Worm (Caenorhabditis elegans) whole organism, L4 larva: ENCODE measurements around the gene C39B5.6.

ENCODE experiments used
- ZK546.5 ChIP-seq, 2 experiments: sonication (generic microtip); optimal IDR thresholded peaks; 2 replicates each; lab custom pipeline; 2017; ENCODE audit warnings: missing biosample characterization in 2 of 2, missing genetic modification characterization in 2 of 2
- egl-43 ChIP-seq: fragments of 200-800 bp; sonication (Bioruptor generic); IDR thresholded peaks from 2 replicates; pipeline ENCODE4 v1.3.6; 2022; ENCODE audit warnings: missing genetic modification reagents, missing genetic modification characterization, missing compliant biosample characterization
- nhr-10 ChIP-seq: fragments of 150-350 bp; optimal IDR thresholded peaks from 2 replicates; lab custom pipeline; 2014; ENCODE audit warnings: missing biosample characterization, missing genetic modification characterization
- nhr-11 ChIP-seq: fragments of 150-350 bp; optimal IDR thresholded peaks from 2 replicates; lab custom pipeline; 2014; ENCODE audit warnings: missing biosample characterization, missing genetic modification characterization
- nhr-25 ChIP-seq: sonication (generic microtip); optimal IDR thresholded peaks from 2 replicates; lab custom pipeline; 2017; ENCODE audit warnings: missing genetic modification characterization, mild to moderate bottlenecking, missing compliant biosample characterization, antibody characterized with exemption, moderate library complexity, borderline replicate concordance; ENCODE audit not compliant: insufficient read depth
- tra-1 ChIP-seq: fragments of 200-800 bp; sonication (Bioruptor generic); IDR thresholded peaks from 2 replicates; pipeline ENCODE4 v1.3.6; 2022; ENCODE audit warnings: missing genetic modification reagents, missing genetic modification characterization, missing compliant biosample characterization
- zag-1 ChIP-seq: fragments of 150-350 bp; optimal IDR thresholded peaks from 2 replicates; lab custom pipeline; 2014; ENCODE audit warnings: missing biosample characterization, missing genetic modification characterization

- TF ChIP-seq ZK546.5 (tag; optimal IDR thresholded peaks at IDR 0.05; lab: Kevin White, UChicago): no peak
- TF ChIP-seq egl-43 (GFP tag; lab: Robert Waterston, UW): no peak
- TF ChIP-seq nhr-25 (tag; lab: Kevin White, UChicago): no peak
- TF ChIP-seq nhr-10: no peak
- TF ChIP-seq nhr-11 (tag; lab: Kevin White, UChicago): no peak
- no peak for TF ChIP-seq tra-1
- no peak for TF ChIP-seq zag-1 (tag; lab: Kevin White, UChicago)
Measured at ce11 chrIII:2224478-2224877, 26.7 kb downstream of the C39B5.6 start, which contains the start of gene fbxa-38.
